Fruit fly (Drosophila melanogaster): Measurements from ENCODE around the gene RPA2.
A peak's percentile ranks its signal among the peaks of the same experiment; 100 is the strongest.

Gene RPA2

dm6 chr2L:20925975-20926374 is at the start of gene RPA2:
RPA2 (minus strand) TSS chr2L:20926147.
- TF ChIP-seq Blimp-1 (GFP tag; optimal IDR thresholded peaks at IDR 0.05): no peak
- peak; percentile 48 for TF ChIP-seq fkh (GFP tag; optimal IDR thresholded peaks at IDR 0.05)

dm6 chr2L:20975594-20975993 is 49.6 kb upstream of the RPA2 start:
- TF ChIP-seq vri (GFP tag; optimal IDR thresholded peaks at IDR 0.05): peak; percentile 8
- no peak for TF ChIP-seq dsx (GFP tag; optimal IDR thresholded peaks at IDR 0.05; ENCODE audit: poor library complexity, severe bottlenecking)

- TF ChIP-seq Sox14 (GFP tag; optimal IDR thresholded peaks at IDR 0.05): peak; percentile 80
- peak; percentile 58 for TF ChIP-seq eg (GFP tag; IDR thresholded peaks at IDR 0.05)
- no peak for TF ChIP-seq Ets21C (GFP tag; optimal IDR thresholded peaks at IDR 0.05)
- no peak for TF ChIP-seq CG11902 (GFP tag; optimal IDR thresholded peaks at IDR 0.05)
- no peak for TF ChIP-seq Blimp-1 (GFP tag; optimal IDR thresholded peaks at IDR 0.05)
- TF ChIP-seq Gug (GFP tag; IDR thresholded peaks at IDR 0.05): peak; percentile 41
- TF ChIP-seq salr (GFP tag; optimal IDR thresholded peaks at IDR 0.05): peak; percentile 69 to 70
- no peak for TF ChIP-seq Hr38 (GFP tag; optimal IDR thresholded peaks at IDR 0.05)
- TF ChIP-seq CG8632 (GFP tag; optimal IDR thresholded peaks at IDR 0.05): peak; percentile 21
- peak; percentile 51 for TF ChIP-seq CG6792 (GFP tag; optimal IDR thresholded peaks at IDR 0.05)
- peak; percentile 85 for TF ChIP-seq CG6163 (GFP tag; IDR thresholded peaks at IDR 0.05)
- peak; percentile 31 for TF ChIP-seq CG8319 (GFP tag; optimal IDR thresholded peaks at IDR 0.05)
- TF ChIP-seq CG3919 (GFP tag; optimal IDR thresholded peaks at IDR 0.05): peak; percentile 79
- TF ChIP-seq topi (GFP tag; optimal IDR thresholded peaks at IDR 0.05): peak; percentile 23
- peak; percentile 64 for TF ChIP-seq dac (GFP tag; optimal IDR thresholded peaks at IDR 0.05)
- TF ChIP-seq CG10631 (GFP tag; optimal IDR thresholded peaks at IDR 0.05): peak; percentile 79
- no peak for TF ChIP-seq Eip93F (GFP tag; optimal IDR thresholded peaks at IDR 0.05)
- TF ChIP-seq CG11762 (GFP tag; optimal IDR thresholded peaks at IDR 0.05; ENCODE audit: insufficient read depth): peak; percentile 59
- peak; percentile 59 for TF ChIP-seq spab (GFP tag; optimal IDR thresholded peaks at IDR 0.05)
- peak; percentile 28 for TF ChIP-seq Hr39 (GFP tag; optimal IDR thresholded peaks at IDR 0.05)
- peak; percentile 35 for TF ChIP-seq CG31627 (GFP tag; optimal IDR thresholded peaks at IDR 0.05)
- TF ChIP-seq lz (GFP tag; optimal IDR thresholded peaks at IDR 0.05): peak; percentile 37
- peak; percentile 69 for TF ChIP-seq pdm3 (GFP tag; optimal IDR thresholded peaks at IDR 0.05)
- TF ChIP-seq cyc (GFP tag; optimal IDR thresholded peaks at IDR 0.05): peak; percentile 28
- TF ChIP-seq Met (GFP tag; optimal IDR thresholded peaks at IDR 0.05): peak; percentile 18
- peak; percentile 92 for TF ChIP-seq Eip78C (GFP tag)
- TF ChIP-seq CG9139 (GFP tag; optimal IDR thresholded peaks at IDR 0.05): peak; percentile 11
- peak; percentile 60 for TF ChIP-seq CG6276 (GFP tag; optimal IDR thresholded peaks at IDR 0.05)
- TF ChIP-seq CG16779 (tag; optimal IDR thresholded peaks at IDR 0.05): peak; percentile 62
- peak; percentile 63 for TF ChIP-seq Eip75B (GFP tag; optimal IDR thresholded peaks at IDR 0.05)
- TF ChIP-seq CG7368 (GFP tag; optimal IDR thresholded peaks at IDR 0.05): peak; percentile 59
- TF ChIP-seq CG15336 (GFP tag; IDR thresholded peaks at IDR 0.05): peak; percentile 58
- TF ChIP-seq CG6808 (GFP tag; optimal IDR thresholded peaks at IDR 0.05): peak; percentile 61
- peak; percentile 39 for TF ChIP-seq esn (GFP tag; optimal IDR thresholded peaks at IDR 0.05)
- peak; percentile 49 for TF ChIP-seq net (GFP tag; optimal IDR thresholded peaks at IDR 0.05)
- peak; percentile 73 for TF ChIP-seq CG8119 (GFP tag; IDR thresholded peaks at IDR 0.05)
- peak; percentile 73 for TF ChIP-seq Ets96B (tag; optimal IDR thresholded peaks at IDR 0.05)
- TF ChIP-seq CG4318 (GFP tag; optimal IDR thresholded peaks at IDR 0.05): peak; percentile 57
- peak; percentile 65 for TF ChIP-seq CG3032 (tag; optimal IDR thresholded peaks at IDR 0.05)
- peak; percentile 48; the same call in 1 of the 2 replicates for TF ChIP-seq CG11294 (GFP tag; IDR thresholded peaks at IDR 0.05)
- TF ChIP-seq CG6854 (GFP tag; optimal IDR thresholded peaks at IDR 0.05): no peak
- peak; percentile 77 for TF ChIP-seq CG32006 (GFP tag; optimal IDR thresholded peaks at IDR 0.05)
- peak; percentile 9 for TF ChIP-seq Smox (GFP tag; optimal IDR thresholded peaks at IDR 0.05)
- TF ChIP-seq CG1621 (tag; optimal IDR thresholded peaks at IDR 0.05): peak; percentile 73
Measured at dm6 chr2L:20974037-20974646, 48.2 kb upstream of the RPA2 start.
